Fruit fly (Drosophila melanogaster): ENCODE results near the gene CG4408.

The CG4408 gene

DNA sequence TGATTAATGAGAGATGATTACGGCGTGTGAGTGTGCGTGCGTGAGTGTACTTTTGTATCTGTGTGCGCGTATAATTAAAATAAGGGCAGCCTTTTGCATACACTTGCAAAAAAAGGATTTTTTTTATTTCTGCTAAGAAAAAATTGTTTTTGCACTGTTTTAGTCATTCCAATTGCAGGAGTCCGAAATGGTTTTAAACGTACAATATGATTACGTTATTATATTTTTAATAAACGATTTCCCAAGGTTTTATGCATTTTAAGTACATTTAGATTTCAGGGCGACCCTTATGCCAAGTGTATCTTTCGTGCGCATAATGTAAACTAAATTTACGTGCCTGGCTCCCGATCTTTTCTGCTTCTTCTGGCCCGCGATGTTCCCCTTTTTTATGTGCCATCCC is 28.5 kb downstream of the CG4408 start (continued):
- no peak for TF ChIP-seq gsb (GFP tag; IDR thresholded peaks at IDR 0.05)
- TF ChIP-seq tx (GFP tag; optimal IDR thresholded peaks at IDR 0.05): no peak

DNA sequence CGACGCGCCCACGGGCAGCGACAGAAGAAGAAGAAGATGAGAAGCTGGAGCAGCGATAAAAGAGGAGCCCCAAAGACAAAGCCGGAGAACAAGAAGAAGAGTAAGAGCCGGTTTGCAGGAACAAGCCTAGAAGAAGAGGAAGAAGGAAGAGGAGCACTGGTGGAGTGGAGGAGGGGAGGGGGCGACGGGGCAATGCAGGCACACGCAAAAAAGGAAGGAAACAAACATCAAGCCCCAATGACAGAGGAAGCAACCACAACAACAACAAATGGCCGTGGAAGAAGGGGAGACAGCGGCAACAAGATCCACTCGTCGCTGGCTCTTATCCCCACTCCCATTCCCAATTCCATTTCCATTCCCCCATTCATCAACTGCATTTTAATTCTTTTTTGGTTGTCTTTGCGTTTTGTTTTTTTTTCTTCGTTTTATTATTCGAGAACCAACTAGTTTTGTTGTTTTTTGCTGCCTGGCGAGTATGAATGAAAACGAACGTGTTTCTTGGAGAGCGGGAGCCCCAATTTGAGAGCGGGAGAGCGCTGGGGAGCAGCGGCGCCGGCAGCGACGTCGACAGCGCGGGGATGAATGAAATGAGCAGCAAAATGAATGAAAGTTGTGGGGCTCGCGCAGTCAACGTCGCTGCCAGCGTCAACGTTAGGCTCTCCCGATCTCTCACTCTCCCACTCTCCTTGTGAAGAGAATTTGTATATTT is 29.2 kb downstream of the CG4408 start:
- no peak for TF ChIP-seq MBD-R2 (GFP tag; IDR thresholded peaks at IDR 0.05)
- peak; percentile 98 for TF ChIP-seq Blimp-1 (GFP tag; optimal IDR thresholded peaks at IDR 0.05)
- TF ChIP-seq CG8478 (optimal IDR thresholded peaks at IDR 0.05): no peak
- TF ChIP-seq phol (tag; optimal IDR thresholded peaks at IDR 0.05): no peak
- 0 out of 2 replicates have a peak, but pooled peaks have one; percentile 4 for TF ChIP-seq ara (GFP tag; IDR thresholded peaks at IDR 0.05)
- TF ChIP-seq abd-A (tag; optimal IDR thresholded peaks at IDR 0.05): peak; percentile 2
- TF ChIP-seq Trl (optimal IDR thresholded peaks at IDR 0.05): peak; percentile 86 to 95
- TF ChIP-seq Trl (GFP tag; optimal IDR thresholded peaks at IDR 0.05): no peak
- no peak for TF ChIP-seq CG11723 (GFP tag; optimal IDR thresholded peaks at IDR 0.05)
- 0 out of 3 replicates have a peak, but pooled peaks have one; percentile 9 for TF ChIP-seq so (GFP tag; IDR thresholded peaks at IDR 0.05)
- no peak for TF ChIP-seq CG6654 (GFP tag; optimal IDR thresholded peaks at IDR 0.05)
- TF ChIP-seq oc (tag; optimal IDR thresholded peaks at IDR 0.05): no peak
- peak; percentile 51 for TF ChIP-seq lbe (GFP tag; optimal IDR thresholded peaks at IDR 0.05)
- no peak for TF ChIP-seq stc (GFP tag; IDR thresholded peaks at IDR 0.05)
- TF ChIP-seq ATbp (GFP tag; optimal IDR thresholded peaks at IDR 0.05): no peak
- no peak for TF ChIP-seq CG2875 (GFP tag; optimal IDR thresholded peaks at IDR 0.05)
- no peak for TF ChIP-seq esg (GFP tag; conservative IDR thresholded peaks at IDR 0.05)
- TF ChIP-seq CG7745 (tag; optimal IDR thresholded peaks at IDR 0.05): peak; percentile 22
- no peak for TF ChIP-seq cad (GFP tag; optimal IDR thresholded peaks at IDR 0.05)
- TF ChIP-seq crol (GFP tag; IDR thresholded peaks at IDR 0.05): peak; percentile 60
- TF ChIP-seq D (optimal IDR thresholded peaks at IDR 0.05): no peak
- TF ChIP-seq D (GFP tag; optimal IDR thresholded peaks at IDR 0.05): no peak
- no peak for TF ChIP-seq Spps (tag; optimal IDR thresholded peaks at IDR 0.05)
- TF ChIP-seq Side (GFP tag; optimal IDR thresholded peaks at IDR 0.05): no peak
- TF ChIP-seq fd102C (GFP tag; optimal IDR thresholded peaks at IDR 0.05): no peak
- peak; percentile 46 for TF ChIP-seq cg (GFP tag; optimal IDR thresholded peaks at IDR 0.05)
- TF ChIP-seq CG33557 (GFP tag; optimal IDR thresholded peaks at IDR 0.05): no peak
- peak; percentile 79 for TF ChIP-seq CG17385 (GFP tag; optimal IDR thresholded peaks at IDR 0.05)
- TF ChIP-seq Hsf (GFP tag; optimal IDR thresholded peaks at IDR 0.05): no peak
- no peak for TF ChIP-seq CG30020 (tag; optimal IDR thresholded peaks at IDR 0.05)
- no peak for TF ChIP-seq CG10565 (GFP tag; optimal IDR thresholded peaks at IDR 0.05)
- TF ChIP-seq CG3995 (GFP tag; optimal IDR thresholded peaks at IDR 0.05): no peak
- TF ChIP-seq Atf3 (GFP tag; optimal IDR thresholded peaks at IDR 0.05): no peak
- TF ChIP-seq corto (GFP tag; optimal IDR thresholded peaks at IDR 0.05): peak; percentile 41
- peak; percentile 64 for TF ChIP-seq yki (optimal IDR thresholded peaks at IDR 0.05)
- peak; percentile 57; the same call in 1 of the 2 replicates for TF ChIP-seq aop (GFP tag; IDR thresholded peaks at IDR 0.05)
- TF ChIP-seq disco-r (GFP tag; optimal IDR thresholded peaks at IDR 0.05): no peak
- TF ChIP-seq kni (GFP tag; optimal IDR thresholded peaks at IDR 0.05): peak; percentile 28
- TF ChIP-seq Ets65A (GFP tag): no peak
- TF ChIP-seq repo (GFP tag; optimal IDR thresholded peaks at IDR 0.05): no peak
- TF ChIP-seq Bgb (GFP tag; IDR thresholded peaks at IDR 0.05; ENCODE audit: partially characterized antibody): no peak
- no peak for TF ChIP-seq scrt (GFP tag; optimal IDR thresholded peaks at IDR 0.05)
- TF ChIP-seq HLH54F (GFP tag; optimal IDR thresholded peaks at IDR 0.05): no peak
- TF ChIP-seq bsh (GFP tag; optimal IDR thresholded peaks at IDR 0.05): peak in 1 of 2 experiments; percentile 99
- TF ChIP-seq nerfin-1 (tag; optimal IDR thresholded peaks at IDR 0.05): no peak
- TF ChIP-seq CG32532 (GFP tag; IDR thresholded peaks at IDR 0.05): peak; percentile 8; the same call in 1 of the 2 replicates
- TF ChIP-seq tio (GFP tag; optimal IDR thresholded peaks at IDR 0.05): no peak
- peak; percentile 73 for TF ChIP-seq CG4360 (GFP tag; IDR thresholded peaks at IDR 0.05)

All from whole organism, embryonic.